Worm (Caenorhabditis elegans) whole organism, L4 larva: ENCODE results near the gene F13E6.2.

Source experiments
- F37D6.2 ChIP-seq: sonication (generic microtip); optimal IDR thresholded peaks from 2 replicates; lab custom pipeline; 2016; ENCODE audit warnings: mild to moderate bottlenecking, missing genetic modification characterization, missing compliant biosample characterization
- F44E2.7 ChIP-seq: fragments of 200-800 bp; sonication (Bioruptor generic); IDR thresholded peaks from 2 replicates; pipeline ENCODE4 v2.1.2; 2022; ENCODE audit warnings: missing genetic modification characterization, missing compliant biosample characterization
- F49E8.2 ChIP-seq: sonication (generic microtip); optimal IDR thresholded peaks from 2 replicates; lab custom pipeline; 2016; ENCODE audit warnings: missing compliant biosample characterization, mild to moderate bottlenecking, missing genetic modification characterization, borderline replicate concordance
- Y48G9A.11 ChIP-seq: fragments of 200-800 bp; sonication (Bioruptor generic); IDR thresholded peaks from 2 replicates; pipeline ENCODE4 v1.3.6; 2022; ENCODE audit warnings: missing genetic modification reagents, missing genetic modification characterization, missing compliant biosample characterization
- aha-1 ChIP-seq: fragments of 150-350 bp; peaks from one replicate; lab custom pipeline; 2014; ENCODE audit warnings: missing biosample characterization, missing genetic modification characterization
- arid-1 ChIP-seq: fragments of 200-800 bp; sonication (Bioruptor generic); conservative IDR thresholded peaks from 2 replicates; pipeline ENCODE4 v1.3.6; 2022; ENCODE audit warnings: missing genetic modification reagents, missing genetic modification characterization, missing compliant biosample characterization
- ceh-28 ChIP-seq: fragments of 150-350 bp; optimal IDR thresholded peaks from 2 replicates; lab custom pipeline; 2014; ENCODE audit warnings: missing biosample characterization, missing genetic modification reagents, missing genetic modification characterization
- ceh-32 ChIP-seq: sonication (generic microtip); optimal IDR thresholded peaks from 2 replicates; lab custom pipeline; 2016; ENCODE audit warnings: mild to moderate bottlenecking, missing genetic modification characterization, missing compliant biosample characterization; ENCODE audit not compliant: poor library complexity
- ceh-44 ChIP-seq: fragments of 200-800 bp; sonication (Bioruptor generic); IDR thresholded peaks from 2 replicates; pipeline ENCODE4 v1.3.6; 2022; ENCODE audit warnings: missing genetic modification reagents, missing genetic modification characterization, missing compliant biosample characterization
- ceh-82 ChIP-seq: sonication (generic microtip); optimal IDR thresholded peaks from 2 replicates; lab custom pipeline; 2017; ENCODE audit warnings: missing biosample characterization, missing genetic modification characterization
- ces-1 ChIP-seq: fragments of 150-350 bp; sonication (generic microtip); optimal IDR thresholded peaks from 4 replicates; lab custom pipeline; 2014; ENCODE audit warnings: missing biosample characterization, missing genetic modification reagents, missing genetic modification characterization
- dmd-8 ChIP-seq: fragments of 200-800 bp; sonication (Bioruptor generic); IDR thresholded peaks from 2 replicates; pipeline ENCODE4 v1.3.6; 2022; ENCODE audit warnings: missing genetic modification characterization, missing compliant biosample characterization
- dpl-1 ChIP-seq: fragments of 150-350 bp; optimal IDR thresholded peaks from 2 replicates; lab custom pipeline; 2014; ENCODE audit warnings: missing biosample characterization, missing genetic modification reagents, missing genetic modification characterization
- egl-27 ChIP-seq: sonication (generic microtip); optimal IDR thresholded peaks from 3 replicates; lab custom pipeline; 2017; ENCODE audit warnings: missing biosample characterization, missing genetic modification reagents, missing genetic modification characterization
- gei-8 ChIP-seq: fragments of 200-800 bp; sonication (Bioruptor generic); optimal IDR thresholded peaks from 2 replicates; lab custom pipeline; 2018; ENCODE audit warnings: mild to moderate bottlenecking, missing genetic modification characterization, missing compliant biosample characterization
- hmg-1.1 ChIP-seq: fragments of 200-800 bp; sonication (Bioruptor generic); IDR thresholded peaks from 2 replicates; pipeline ENCODE4 v1.3.6; 2022; ENCODE audit warnings: missing genetic modification reagents, missing genetic modification characterization, missing compliant biosample characterization
- jun-1 ChIP-seq: fragments of 150-350 bp; optimal IDR thresholded peaks from 2 replicates; lab custom pipeline; 2014; ENCODE audit warnings: missing biosample characterization, missing genetic modification reagents, missing genetic modification characterization
- lim-7 ChIP-seq: fragments of 200-800 bp; sonication (Bioruptor generic); IDR thresholded peaks from 2 replicates; pipeline ENCODE4 v1.3.6; 2022; ENCODE audit warnings: missing genetic modification characterization, missing compliant biosample characterization
- lin-29 ChIP-seq: fragments of 200-800 bp; sonication (Bioruptor generic); IDR thresholded peaks from 2 replicates; pipeline ENCODE4 v1.3.6; 2022; ENCODE audit warnings: missing genetic modification reagents, missing genetic modification characterization, missing compliant biosample characterization
- lin-38 ChIP-seq: fragments of 200-800 bp; sonication (Bioruptor generic); IDR thresholded peaks from 2 replicates; pipeline ENCODE4 v1.3.6; 2022; ENCODE audit warnings: missing genetic modification reagents, missing genetic modification characterization, missing compliant biosample characterization
- lin-39 ChIP-seq: fragments of 150-350 bp; optimal IDR thresholded peaks from 2 replicates; lab custom pipeline; 2014; ENCODE audit warnings: missing biosample characterization, missing genetic modification reagents, missing genetic modification characterization
- lir-3 ChIP-seq: sonication (generic microtip); optimal IDR thresholded peaks from 2 replicates; lab custom pipeline; 2016; ENCODE audit warnings: mild to moderate bottlenecking, missing genetic modification characterization, missing compliant biosample characterization
- lsy-2 ChIP-seq, 2 experiments: fragments of 150-350 bp in 1 of 2; sonication (generic microtip) in 1 of 2; optimal IDR thresholded peaks; 2 replicates each; lab custom pipeline; 2014 to 2017; ENCODE audit warnings: missing biosample characterization in 2 of 2, missing genetic modification characterization in 2 of 2
- madf-5 ChIP-seq, 2 experiments: fragments of 200-800 bp; sonication (Bioruptor generic); IDR thresholded peaks; 2 replicates each; pipeline ENCODE4 v1.3.6; 2022; ENCODE audit warnings: missing compliant biosample characterization in 2 of 2, missing genetic modification characterization in 2 of 2
- mdl-1 ChIP-seq, 2 experiments: fragments of 150-350 bp in 1 of 2; sonication (generic microtip) in 1 of 2; optimal IDR thresholded peaks; 2 replicates each; lab custom pipeline; 2014 to 2017; ENCODE audit warnings: missing biosample characterization in 2 of 2, missing genetic modification characterization in 2 of 2
- mep-1 ChIP-seq: fragments of 150-350 bp; sonication (generic microtip); optimal IDR thresholded peaks from 3 replicates; lab custom pipeline; 2014; ENCODE audit warnings: missing biosample characterization, missing genetic modification characterization
- nhr-102 ChIP-seq: sonication (generic microtip); optimal IDR thresholded peaks from 2 replicates; lab custom pipeline; 2016; ENCODE audit warnings: mild to moderate bottlenecking, missing genetic modification characterization, moderate library complexity, missing compliant biosample characterization
- nhr-25 ChIP-seq: sonication (generic microtip); optimal IDR thresholded peaks from 2 replicates; lab custom pipeline; 2017; ENCODE audit warnings: missing genetic modification characterization, mild to moderate bottlenecking, missing compliant biosample characterization, antibody characterized with exemption, moderate library complexity, borderline replicate concordance; ENCODE audit not compliant: insufficient read depth
- nhr-28 ChIP-seq: fragments of 150-350 bp; optimal IDR thresholded peaks from 2 replicates; lab custom pipeline; 2014; ENCODE audit warnings: missing biosample characterization, missing genetic modification characterization
- nhr-41 ChIP-seq: fragments of 200-800 bp; sonication (Bioruptor generic); IDR thresholded peaks from 2 replicates; pipeline ENCODE4 v1.3.6; 2022; ENCODE audit warnings: missing genetic modification reagents, missing genetic modification characterization, missing compliant biosample characterization
- nhr-42 ChIP-seq: fragments of 200-800 bp; sonication (Bioruptor generic); IDR thresholded peaks from 2 replicates; pipeline ENCODE4 v1.3.6; 2022; ENCODE audit warnings: missing genetic modification characterization, missing compliant biosample characterization
- nhr-76 ChIP-seq: fragments of 150-350 bp; optimal IDR thresholded peaks from 2 replicates; lab custom pipeline; 2014; ENCODE audit warnings: missing biosample characterization, missing genetic modification characterization
- pha-4 ChIP-seq, 2 experiments: fragments of 150-350 bp in 1 of 2; fragments of 200-800 bp in 1 of 2; sonication (Bioruptor generic) in 1 of 2; IDR thresholded peaks in 1 of 2; optimal IDR thresholded peaks in 1 of 2; 2 replicates each; pipeline versions ENCODE4 v1.3.6 to Lab custom; 2014 to 2022; ENCODE audit warnings: missing genetic modification characterization in 2 of 2, missing genetic modification reagents in 2 of 2, missing biosample characterization in 1 of 2, missing compliant biosample characterization in 1 of 2
- php-3 ChIP-seq: fragments of 200-800 bp; sonication (Bioruptor generic); IDR thresholded peaks from 2 replicates; pipeline ENCODE4 v1.3.6; 2022; ENCODE audit warnings: missing genetic modification reagents, missing genetic modification characterization, missing compliant biosample characterization
- pqm-1 ChIP-seq: sonication (generic microtip); optimal IDR thresholded peaks from 2 replicates; lab custom pipeline; 2017; ENCODE audit warnings: missing biosample characterization, missing genetic modification characterization
- rbr-2 ChIP-seq: sonication (generic microtip); optimal IDR thresholded peaks from 2 replicates; lab custom pipeline; 2016; ENCODE audit warnings: missing genotype, missing genetic modification characterization, missing compliant biosample characterization
- saeg-2 ChIP-seq: fragments of 200-800 bp; sonication (Bioruptor generic); IDR thresholded peaks from 2 replicates; pipeline ENCODE4 v1.3.6; 2022; ENCODE audit warnings: missing genetic modification reagents, missing genetic modification characterization, missing compliant biosample characterization
- skn-1 ChIP-seq: fragments of 150-350 bp; optimal IDR thresholded peaks from 2 replicates; lab custom pipeline; 2014; ENCODE audit warnings: missing biosample characterization, missing genetic modification characterization
- snpc-1.2 ChIP-seq: fragments of 200-800 bp; sonication (Bioruptor generic); IDR thresholded peaks from 2 replicates; pipeline ENCODE4 v1.3.6; 2022; ENCODE audit warnings: missing genetic modification reagents, missing genetic modification characterization, missing compliant biosample characterization
- snpc-4 ChIP-seq: fragments of 150-350 bp; optimal IDR thresholded peaks from 2 replicates; lab custom pipeline; 2014; ENCODE audit warnings: missing biosample characterization, missing genetic modification characterization
- spr-3 ChIP-seq: fragments of 200-800 bp; sonication (Bioruptor generic); optimal IDR thresholded peaks from 2 replicates; lab custom pipeline; 2018; ENCODE audit warnings: mild to moderate bottlenecking, missing genetic modification characterization, missing compliant biosample characterization
- tag-97 ChIP-seq: fragments of 200-800 bp; sonication (Bioruptor generic); IDR thresholded peaks from 2 replicates; pipeline ENCODE4 v1.3.6; 2022; ENCODE audit warnings: missing genetic modification characterization, missing compliant biosample characterization
- unc-62 ChIP-seq, 3 experiments: fragments of 150-350 bp in 1 of 3; sonication (generic microtip); optimal IDR thresholded peaks in 2 of 3; peaks in 1 of 3; 1 replicate in 1 of 3; 2 replicates in 2 of 3; lab custom pipeline; 2014 to 2017; ENCODE audit warnings: missing biosample characterization in 3 of 3, missing genetic modification characterization in 3 of 3, missing genetic modification reagents in 3 of 3, missing genotype in 1 of 3
- zag-1 ChIP-seq: fragments of 150-350 bp; optimal IDR thresholded peaks from 2 replicates; lab custom pipeline; 2014; ENCODE audit warnings: missing biosample characterization, missing genetic modification characterization
- zfp-3 ChIP-seq: fragments of 200-800 bp; sonication (Bioruptor generic); conservative IDR thresholded peaks from 2 replicates; pipeline ENCODE4 v1.3.6; 2022; ENCODE audit warnings: missing genetic modification reagents, missing genetic modification characterization, missing compliant biosample characterization
- zip-11 ChIP-seq: fragments of 200-800 bp; sonication (Bioruptor generic); IDR thresholded peaks from 2 replicates; pipeline ENCODE4 v1.3.6; 2022; ENCODE audit warnings: missing genetic modification characterization, missing compliant biosample characterization
- ztf-11 ChIP-seq: fragments of 150-350 bp; optimal IDR thresholded peaks from 2 replicates; lab custom pipeline; 2014; ENCODE audit warnings: missing biosample characterization, missing genetic modification characterization
- ztf-7 ChIP-seq: fragments of 150-350 bp; optimal IDR thresholded peaks from 2 replicates; lab custom pipeline; 2014; ENCODE audit warnings: missing biosample characterization, missing genetic modification characterization

The F13E6.2 gene

DNA sequence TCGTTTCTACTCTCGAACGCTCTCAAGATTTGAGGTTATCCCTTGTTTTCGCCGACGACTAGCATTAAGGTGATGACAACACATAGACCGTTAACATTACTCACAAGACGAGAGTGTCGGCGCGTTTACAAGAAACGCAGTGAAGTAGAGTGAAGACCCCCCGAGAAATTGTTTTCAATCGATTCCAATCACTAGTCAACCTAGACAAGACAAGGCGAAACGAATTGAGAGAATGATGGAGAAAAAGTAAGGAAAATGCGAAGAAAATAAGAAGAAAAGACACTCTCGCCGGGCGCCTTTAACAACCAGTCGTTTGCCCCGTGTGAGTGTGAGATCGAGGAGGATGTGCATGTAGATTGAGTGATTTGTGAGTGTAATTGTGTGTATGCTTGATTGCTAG, 10.4 kb upstream of the F13E6.2 start (continued):
- no peak for TF ChIP-seq ceh-32 (tag; lab: Kevin White, UChicago)
- TF ChIP-seq lir-3 (tag; lab: Kevin White, UChicago): no peak
- TF ChIP-seq saeg-2 (GFP tag; lab: Robert Waterston, UW): no peak

DNA sequence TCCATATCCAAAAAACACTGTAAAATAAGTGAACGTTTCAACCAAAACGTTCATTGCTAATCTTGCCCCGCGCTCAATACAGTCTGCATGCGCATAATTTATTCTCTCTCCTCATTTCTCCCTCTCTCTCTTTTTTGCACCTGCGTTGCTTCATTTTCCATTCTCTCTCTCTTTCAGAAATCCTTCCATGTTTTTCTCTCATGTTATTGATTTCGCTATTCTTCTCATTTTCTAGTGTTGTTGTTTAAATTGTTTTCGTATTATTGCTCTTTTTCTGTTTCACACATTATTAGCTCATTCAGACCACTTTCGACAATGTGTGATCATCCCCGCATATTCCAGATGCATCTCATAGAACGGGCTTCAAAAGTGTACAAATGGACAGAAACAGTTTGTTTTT, 7.6 kb upstream of the F13E6.2 start, which contains the start of gene phf-31:
Gene phf-31 (plus strand): TSS at position 301 of the 400 bp plus-strand sequence.
- no peak for TF ChIP-seq ztf-11
- TF ChIP-seq lir-3 (tag; lab: Kevin White, UChicago): no peak
- TF ChIP-seq ztf-7 (tag; lab: Kevin White, UChicago): no peak
- no peak for TF ChIP-seq jun-1 (tag; lab: Kevin White, UChicago)
- TF ChIP-seq spr-3 (GFP tag; lab: Kevin White, UChicago): no peak
- no peak for TF ChIP-seq lin-38
- no peak for TF ChIP-seq dpl-1 (GFP tag; lab: Kevin White, UChicago)
- TF ChIP-seq egl-27 (tag; lab: Kevin White, UChicago): no peak
- no peak for TF ChIP-seq gei-8 (GFP tag; lab: Kevin White, UChicago)
- no peak for TF ChIP-seq mep-1
- TF ChIP-seq skn-1 (tag; lab: Kevin White, UChicago): no peak
- TF ChIP-seq ceh-28 (tag; lab: Kevin White, UChicago): no peak
- no peak for TF ChIP-seq zag-1 (tag; lab: Kevin White, UChicago)
- TF ChIP-seq ces-1 (GFP tag; lab: Kevin White, UChicago): no peak
- no peak for TF ChIP-seq nhr-102 (tag; lab: Kevin White, UChicago)
- no peak for TF ChIP-seq madf-5 (GFP tag; IDR thresholded peaks at IDR 0.05; lab: Robert Waterston, UW)

DNA sequence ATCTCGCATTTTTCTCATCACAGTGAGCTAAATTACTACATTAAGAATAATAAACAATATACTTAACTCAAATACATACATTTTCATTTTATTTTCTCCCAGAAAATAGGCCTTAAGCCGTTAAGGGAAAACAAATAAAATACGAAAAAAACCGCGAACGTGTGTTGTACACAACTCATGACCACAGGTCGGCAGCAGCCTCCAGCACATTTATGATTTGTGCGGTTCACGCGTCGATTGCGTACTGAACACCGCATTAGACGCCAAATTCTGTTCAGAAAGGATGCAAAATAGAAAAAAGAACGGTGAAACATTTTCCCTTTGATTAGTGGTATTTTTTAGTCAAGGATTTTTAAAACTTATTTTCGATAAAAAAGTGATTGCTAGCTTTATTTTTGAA, 5.1 kb upstream of the F13E6.2 start:
- peak; percentile 1 for TF ChIP-seq rbr-2 (tag; lab: Kevin White, UChicago)
- no peak for TF ChIP-seq ceh-44
- TF ChIP-seq pqm-1 (tag; lab: Kevin White, UChicago): peak; percentile 47
- TF ChIP-seq mdl-1 (tag; optimal IDR thresholded peaks at IDR 0.05; lab: Kevin White, UChicago): peak in 1 of 2 experiments; percentile 25
- TF ChIP-seq nhr-42 (GFP tag; lab: Robert Waterston, UW): no peak
- no peak for TF ChIP-seq tag-97 (GFP tag; lab: Robert Waterston, UW)
- TF ChIP-seq F37D6.2 (tag; lab: Kevin White, UChicago): no peak
- TF ChIP-seq snpc-1.2 (GFP tag; lab: Robert Waterston, UW): no peak
- TF ChIP-seq snpc-4: no peak
- TF ChIP-seq nhr-28 (tag; lab: Kevin White, UChicago): peak; percentile 90
- TF ChIP-seq nhr-76 (tag; lab: Kevin White, UChicago): no peak
- no peak for TF ChIP-seq F49E8.2 (tag; lab: Kevin White, UChicago)
- TF ChIP-seq php-3 (GFP tag; lab: Robert Waterston, UW): no peak
- no peak for TF ChIP-seq ceh-82 (tag; lab: Kevin White, UChicago)
- TF ChIP-seq F44E2.7 (GFP tag; lab: Robert Waterston, UW): no peak
- no peak for TF ChIP-seq nhr-25 (tag; lab: Kevin White, UChicago)
- TF ChIP-seq lin-39 (tag; lab: Kevin White, UChicago): no peak
- TF ChIP-seq unc-62 (GFP tag; optimal IDR thresholded peaks at IDR 0.05 in 1 of 2; lab: Kevin White, UChicago): no peak
- TF ChIP-seq unc-62 (tag; optimal IDR thresholded peaks at IDR 0.05; lab: Kevin White, UChicago): no peak
- no peak for TF ChIP-seq dmd-8 (GFP tag; lab: Robert Waterston, UW)
- TF ChIP-seq aha-1: no peak
- TF ChIP-seq zag-1 (tag; lab: Kevin White, UChicago): no peak
- no peak for TF ChIP-seq zfp-3 (GFP tag; lab: Robert Waterston, UW)
- TF ChIP-seq lin-29: no peak
- no peak for TF ChIP-seq Y48G9A.11 (GFP tag; lab: Robert Waterston, UW)
- no peak for TF ChIP-seq arid-1 (GFP tag; lab: Robert Waterston, UW)
- no peak for TF ChIP-seq pha-4 (GFP tag; IDR thresholded peaks at IDR 0.05; lab: Robert Waterston, UW)
- peak; percentile 33 for TF ChIP-seq pha-4 (tag; optimal IDR thresholded peaks at IDR 0.05; lab: Kevin White, UChicago)
- TF ChIP-seq ces-1 (GFP tag; lab: Kevin White, UChicago): no peak
- no peak for TF ChIP-seq nhr-41
- no peak for TF ChIP-seq zip-11 (GFP tag; lab: Robert Waterston, UW)
- no peak for TF ChIP-seq lim-7 (GFP tag; lab: Robert Waterston, UW)
- peak in 1 of 2 experiments; percentile 39 for TF ChIP-seq lsy-2 (tag; optimal IDR thresholded peaks at IDR 0.05; lab: Kevin White, UChicago)
- TF ChIP-seq hmg-1.1: 0 out of 2 replicates have a peak, but pooled peaks have one; percentile 42
- no peak for TF ChIP-seq lin-38
